Worm (Caenorhabditis elegans) whole organism, young adult: ENCODE measurements around the gene R10D12.7.

ENCODE experiments used
- C06A6.2 ChIP-seq: fragments of 200-800 bp; sonication (Bioruptor generic); conservative IDR thresholded peaks from 2 replicates; pipeline ENCODE4 v1.3.6; 2022; ENCODE audit warnings: missing genetic modification characterization, missing compliant biosample characterization
- D2030.7 ChIP-seq: fragments of 200-800 bp; sonication (Bioruptor generic); IDR thresholded peaks from 2 replicates; pipeline ENCODE4 v1.3.6; 2022; ENCODE audit warnings: missing genetic modification reagents, missing genetic modification characterization, missing compliant biosample characterization
- F22D6.2 ChIP-seq: sonication (generic microtip); optimal IDR thresholded peaks from 2 replicates; lab custom pipeline; 2016; ENCODE audit warnings: mild to moderate bottlenecking, missing genetic modification characterization, missing compliant biosample characterization
- F39B2.1 ChIP-seq: fragments of 200-800 bp; sonication (Bioruptor generic); IDR thresholded peaks from 2 replicates; pipeline ENCODE4 v1.3.6; 2022; ENCODE audit warnings: missing genetic modification reagents, missing genetic modification characterization, missing compliant biosample characterization
- F49E8.2 ChIP-seq: sonication (generic microtip); optimal IDR thresholded peaks from 3 replicates; lab custom pipeline; 2017; ENCODE audit warnings: missing genetic modification characterization, mild to moderate bottlenecking, missing compliant biosample characterization, antibody characterized with exemption, moderate library complexity; ENCODE audit not compliant: insufficient read depth
- F52B5.7 ChIP-seq: sonication (generic microtip); optimal IDR thresholded peaks from 2 replicates; lab custom pipeline; 2016; ENCODE audit warnings: mild to moderate bottlenecking, missing genetic modification characterization, missing compliant biosample characterization
- F57C9.4 ChIP-seq: sonication (generic microtip); optimal IDR thresholded peaks from 2 replicates; lab custom pipeline; 2017; ENCODE audit warnings: mild to moderate bottlenecking, missing genetic modification characterization, missing compliant biosample characterization
- K12H6.12 ChIP-seq: fragments of 200-800 bp; sonication (Bioruptor generic); optimal IDR thresholded peaks from 2 replicates; lab custom pipeline; 2018; ENCODE audit warnings: mild to moderate bottlenecking, missing genetic modification characterization, missing compliant biosample characterization
- T26A5.8 ChIP-seq: sonication (generic microtip); optimal IDR thresholded peaks from 2 replicates; lab custom pipeline; 2016; ENCODE audit warnings: missing genetic modification characterization, missing compliant biosample characterization
- Y53G8AR.9 ChIP-seq: fragments of 200-800 bp; sonication (Bioruptor generic); conservative IDR thresholded peaks from 2 replicates; pipeline ENCODE4 v1.3.6; 2022; ENCODE audit warnings: missing genetic modification reagents, missing genetic modification characterization, missing compliant biosample characterization
- Y56A3A.18 ChIP-seq: fragments of 200-800 bp; sonication (Bioruptor generic); IDR thresholded peaks from 2 replicates; pipeline ENCODE4 v1.3.6; 2022; ENCODE audit warnings: missing genetic modification reagents, missing genetic modification characterization, missing compliant biosample characterization
- ama-1 ChIP-seq, 3 experiments: fragments of 150-350 bp in 1 of 3; sonication (generic microtip) in 2 of 3; optimal IDR thresholded peaks; 2 replicates each; lab custom pipeline; 2014 to 2018; ENCODE audit warnings: missing biosample characterization in 2 of 3, missing genetic modification characterization in 2 of 3, missing genetic modification reagents in 2 of 3
- attf-5 ChIP-seq: fragments of 200-800 bp; sonication (Bioruptor generic); optimal IDR thresholded peaks from 2 replicates; lab custom pipeline; 2018; ENCODE audit warnings: mild to moderate bottlenecking, missing genetic modification characterization, missing compliant biosample characterization
- bed-2 ChIP-seq: fragments of 200-800 bp; sonication (Bioruptor generic); IDR thresholded peaks from 2 replicates; pipeline ENCODE4 v1.3.6; 2022; ENCODE audit warnings: missing genetic modification reagents, missing genetic modification characterization, missing compliant biosample characterization
- ccch-3 ChIP-seq: fragments of 200-800 bp; sonication (Bioruptor generic); optimal IDR thresholded peaks from 2 replicates; lab custom pipeline; 2018; ENCODE audit warnings: mild to moderate bottlenecking, missing genetic modification characterization, missing compliant biosample characterization
- cebp-1 ChIP-seq, 2 experiments: fragments of 200-800 bp in 1 of 2; sonication (Bioruptor generic) in 1 of 2; sonication (generic microtip) in 1 of 2; IDR thresholded peaks in 1 of 2; optimal IDR thresholded peaks in 1 of 2; 2 replicates each; pipeline versions ENCODE4 v1.3.6 to Lab custom; 2017 to 2022; ENCODE audit warnings: missing compliant biosample characterization in 2 of 2, missing genetic modification characterization in 2 of 2, mild to moderate bottlenecking in 1 of 2, missing genetic modification reagents in 1 of 2, moderate library complexity in 1 of 2
- ceh-100 ChIP-seq: fragments of 200-800 bp; sonication (Bioruptor generic); IDR thresholded peaks from 2 replicates; pipeline ENCODE4 v1.3.6; 2022; ENCODE audit warnings: missing genetic modification reagents, missing genetic modification characterization, missing compliant biosample characterization
- ceh-27 ChIP-seq: fragments of 200-800 bp; sonication (Bioruptor generic); optimal IDR thresholded peaks from 2 replicates; lab custom pipeline; 2018; ENCODE audit warnings: mild to moderate bottlenecking, missing genetic modification characterization, moderate library complexity, missing compliant biosample characterization
- ceh-58 ChIP-seq: fragments of 200-800 bp; sonication (Bioruptor generic); IDR thresholded peaks from 2 replicates; pipeline ENCODE4 v1.3.6; 2022; ENCODE audit warnings: missing genetic modification characterization, missing compliant biosample characterization
- ceh-79 ChIP-seq: sonication (generic microtip); optimal IDR thresholded peaks from 2 replicates; lab custom pipeline; 2017; ENCODE audit warnings: mild to moderate bottlenecking, missing genetic modification characterization, missing compliant biosample characterization
- chd-7 ChIP-seq: sonication (generic microtip); optimal IDR thresholded peaks from 2 replicates; lab custom pipeline; 2016; ENCODE audit warnings: mild to moderate bottlenecking, missing genetic modification characterization, moderate library complexity, missing compliant biosample characterization
- die-1 ChIP-seq: sonication (generic microtip); optimal IDR thresholded peaks from 2 replicates; lab custom pipeline; 2016; ENCODE audit warnings: missing genotype, mild to moderate bottlenecking, missing genetic modification characterization, missing compliant biosample characterization
- dox-1 ChIP-seq: fragments of 200-800 bp; sonication (Bioruptor generic); IDR thresholded peaks from 2 replicates; pipeline ENCODE4 v1.3.6; 2022; ENCODE audit warnings: missing genetic modification reagents, missing genetic modification characterization, missing compliant biosample characterization
- dpl-1 ChIP-seq: fragments of 150-350 bp; optimal IDR thresholded peaks from 2 replicates; lab custom pipeline; 2014; ENCODE audit warnings: missing biosample characterization, missing genetic modification reagents, missing genetic modification characterization
- egl-44 ChIP-seq: fragments of 200-800 bp; sonication (Bioruptor generic); IDR thresholded peaks from 2 replicates; pipeline ENCODE4 v1.3.6; 2022; ENCODE audit warnings: missing genetic modification reagents, missing genetic modification characterization, missing compliant biosample characterization
- ekl-4 ChIP-seq: fragments of 200-800 bp; sonication (Bioruptor generic); IDR thresholded peaks from 2 replicates; pipeline ENCODE4 v1.3.6; 2022; ENCODE audit warnings: missing genetic modification reagents, missing genetic modification characterization, missing compliant biosample characterization
- gei-17 ChIP-seq: fragments of 200-800 bp; sonication (Bioruptor generic); optimal IDR thresholded peaks from 2 replicates; lab custom pipeline; 2018; ENCODE audit warnings: mild to moderate bottlenecking, missing genetic modification characterization, missing compliant biosample characterization
- him-1 ChIP-seq: sonication (generic microtip); optimal IDR thresholded peaks from 2 replicates; lab custom pipeline; 2016; ENCODE audit warnings: missing genotype, missing genetic modification reagents, missing genetic modification characterization, missing compliant biosample characterization
- hlh-26 ChIP-seq: fragments of 200-800 bp; sonication (Bioruptor generic); conservative IDR thresholded peaks from 2 replicates; pipeline ENCODE4 v1.3.6; 2022; ENCODE audit warnings: missing genetic modification reagents, missing genetic modification characterization, missing compliant biosample characterization
- hmg-1.2 ChIP-seq: fragments of 200-800 bp; sonication (Bioruptor generic); IDR thresholded peaks from 2 replicates; pipeline ENCODE4 v1.3.6; 2022; ENCODE audit warnings: missing genetic modification reagents, missing genetic modification characterization, missing compliant biosample characterization
- hrde-1 ChIP-seq: sonication (generic microtip); optimal IDR thresholded peaks from 2 replicates; lab custom pipeline; 2016; ENCODE audit warnings: missing genetic modification characterization, mild to moderate bottlenecking, missing compliant biosample characterization, moderate library complexity, missing genotype, missing genetic modification reagents, borderline replicate concordance
- hsf-1 ChIP-seq: fragments of 200-800 bp; sonication (Bioruptor generic); IDR thresholded peaks from 2 replicates; pipeline ENCODE4 v1.3.6; 2022; ENCODE audit warnings: missing genetic modification reagents, missing genetic modification characterization, missing compliant biosample characterization
- let-526 ChIP-seq: fragments of 200-800 bp; sonication (Bioruptor generic); IDR thresholded peaks from 2 replicates; pipeline ENCODE4 v1.3.6; 2022; ENCODE audit warnings: missing genetic modification reagents, missing genetic modification characterization, missing compliant biosample characterization
- lin-40 ChIP-seq: sonication (generic microtip); optimal IDR thresholded peaks from 2 replicates; lab custom pipeline; 2016; ENCODE audit warnings: missing genetic modification characterization, mild to moderate bottlenecking, missing compliant biosample characterization, missing genotype, missing genetic modification reagents
- nfya-1 ChIP-seq: sonication (generic microtip); optimal IDR thresholded peaks from 2 replicates; lab custom pipeline; 2017; ENCODE audit warnings: antibody characterized with exemption, missing compliant biosample characterization, missing genetic modification characterization, borderline replicate concordance; ENCODE audit not compliant: insufficient read depth
- pbrm-1 ChIP-seq: fragments of 200-800 bp; sonication (Bioruptor generic); IDR thresholded peaks from 2 replicates; pipeline ENCODE4 v1.3.6; 2022; ENCODE audit warnings: missing genetic modification reagents, missing genetic modification characterization, missing compliant biosample characterization
- rcor-1 ChIP-seq: fragments of 200-800 bp; sonication (Bioruptor generic); IDR thresholded peaks from 2 replicates; pipeline ENCODE4 v1.3.6; 2022; ENCODE audit warnings: missing genetic modification reagents, missing genetic modification characterization, missing compliant biosample characterization
- rec-8 ChIP-seq, 2 experiments: sonication (generic microtip); optimal IDR thresholded peaks; 2 replicates each; lab custom pipeline; 2016; ENCODE audit warnings: mild to moderate bottlenecking in 2 of 2, missing genetic modification characterization in 2 of 2, missing genetic modification reagents in 2 of 2, missing genotype in 2 of 2, missing biosample characterization in 1 of 2, missing compliant biosample characterization in 1 of 2, moderate library complexity in 1 of 2
- snpc-1.3 ChIP-seq: sonication (generic microtip); optimal IDR thresholded peaks from 2 replicates; lab custom pipeline; 2017; ENCODE audit warnings: missing genetic modification characterization, mild to moderate bottlenecking, missing compliant biosample characterization, antibody characterized with exemption, moderate library complexity, missing genotype, missing genetic modification reagents; ENCODE audit not compliant: insufficient read depth
- snpc-4 ChIP-seq, 5 experiments: fragments of 150-350 bp in 1 of 5; sonication (generic microtip) in 4 of 5; optimal IDR thresholded peaks; 2 replicates each; lab custom pipeline; 2014 to 2018; ENCODE audit warnings: missing genetic modification characterization in 5 of 5, missing biosample characterization in 3 of 5, antibody characterized with exemption in 2 of 5, mild to moderate bottlenecking in 2 of 5, missing compliant biosample characterization in 2 of 5, missing genotype in 2 of 5, moderate library complexity in 2 of 5, missing genetic modification reagents in 1 of 5
- sptf-2 ChIP-seq: fragments of 200-800 bp; sonication (Bioruptor generic); optimal IDR thresholded peaks from 2 replicates; lab custom pipeline; 2018; ENCODE audit warnings: mild to moderate bottlenecking, missing genetic modification characterization, missing compliant biosample characterization
- zfh-2 ChIP-seq: fragments of 200-800 bp; sonication (Bioruptor generic); conservative IDR thresholded peaks from 2 replicates; pipeline ENCODE4 v1.3.6; 2022; ENCODE audit warnings: missing genetic modification reagents, missing genetic modification characterization, missing compliant biosample characterization
- ztf-18 ChIP-seq: sonication (generic microtip); optimal IDR thresholded peaks from 2 replicates; lab custom pipeline; 2016; ENCODE audit warnings: missing genotype, mild to moderate bottlenecking, missing genetic modification characterization, missing compliant biosample characterization
- ztf-25 ChIP-seq: fragments of 200-800 bp; sonication (Bioruptor generic); IDR thresholded peaks from 2 replicates; pipeline ENCODE4 v1.3.6; 2022; ENCODE audit warnings: missing genetic modification reagents, missing genetic modification characterization, missing compliant biosample characterization
- ztf-26 ChIP-seq: sonication (generic microtip); optimal IDR thresholded peaks from 2 replicates; lab custom pipeline; 2017; ENCODE audit warnings: missing genetic modification characterization, missing compliant biosample characterization
- ztf-6 ChIP-seq: fragments of 200-800 bp; sonication (Bioruptor generic); IDR thresholded peaks from 2 replicates; pipeline ENCODE4 v1.3.6; 2022; ENCODE audit warnings: missing genetic modification reagents, missing genetic modification characterization, missing compliant biosample characterization

The R10D12.7 gene

ce11 chrV:13909400-13909799 lies 40.5 kb upstream of the R10D12.7 start, which contains the start of gene C06B3.7 (continued):
- TF ChIP-seq bed-2 (GFP tag; lab: Robert Waterston, UW) (no peak), ztf-25 (GFP tag; lab: Robert Waterston, UW) (no peak), C06A6.2 (GFP tag; lab: Robert Waterston, UW) (no peak), dpl-1 (GFP tag; lab: Kevin White, UChicago) (no peak), gei-17 (no peak), cebp-1 (GFP tag; IDR thresholded peaks at IDR 0.05; lab: Robert Waterston, UW) (peak; percentile 98), cebp-1 (tag; optimal IDR thresholded peaks at IDR 0.05; lab: Kevin White, UChicago) (peak; percentile 99), snpc-4 (GFP tag; optimal IDR thresholded peaks at IDR 0.05; lab: Kevin White, UChicago) (no peak), snpc-4 (tag; optimal IDR thresholded peaks at IDR 0.05; lab: Kevin White, UChicago) (peak in 2 of 4 experiments; percentile 1 to 51), lin-40 (tag; lab: Kevin White, UChicago) (peak; percentile 71), zfh-2 (no peak), hmg-1.2 (GFP tag; lab: Robert Waterston, UW) (no peak; the same call in 1 of the 2 replicates), ztf-18 (tag; lab: Kevin White, UChicago) (no peak), rcor-1 (GFP tag; lab: Robert Waterston, UW) (0 out of 2 replicates have a peak, but pooled peaks have one; percentile 8), ekl-4 (GFP tag; lab: Robert Waterston, UW) (no peak), F39B2.1 (GFP tag; lab: Robert Waterston, UW) (no peak), ama-1 (optimal IDR thresholded peaks at IDR 0.05; lab: Kevin White, UChicago) (no peak), ama-1 (GFP tag; optimal IDR thresholded peaks at IDR 0.05; lab: Kevin White, UChicago) (no peak), ceh-58 (GFP tag; lab: Robert Waterston, UW) (no peak), sptf-2 (GFP tag; lab: Kevin White, UChicago) (no peak), die-1 (no peak), ceh-79 (tag; lab: Kevin White, UChicago) (no peak), egl-44 (peak; percentile 37; the same call in 1 of the 2 replicates), ccch-3 (GFP tag; lab: Kevin White, UChicago) (no peak), T26A5.8 (tag; lab: Kevin White, UChicago) (no peak), nfya-1 (no peak), let-526 (GFP tag; lab: Robert Waterston, UW) (peak; percentile 81), attf-5 (GFP tag; lab: Kevin White, UChicago) (peak; percentile 72), D2030.7 (no peak), Y56A3A.18 (GFP tag; lab: Robert Waterston, UW) (no peak), ztf-26 (no peak), F52B5.7 (tag; lab: Kevin White, UChicago) (no peak), ceh-27 (peak; percentile 4), dox-1 (GFP tag; lab: Robert Waterston, UW) (no peak), ztf-6 (no peak), F57C9.4 (tag; lab: Kevin White, UChicago) (no peak), K12H6.12 (tag; lab: Kevin White, UChicago) (peak; percentile 65), hsf-1 (GFP tag; lab: Robert Waterston, UW) (no peak), snpc-1.3 (no peak), Y53G8AR.9 (GFP tag; lab: Robert Waterston, UW) (no peak), pbrm-1 (GFP tag; lab: Robert Waterston, UW) (no peak), F49E8.2 (tag; lab: Kevin White, UChicago) (no peak), F22D6.2 (no peak), rec-8 (tag; optimal IDR thresholded peaks at IDR 0.05; lab: Kevin White, UChicago) (no peak), him-1 (no peak), ceh-100 (GFP tag; lab: Robert Waterston, UW) (no peak), hlh-26 (no peak), hrde-1 (tag; lab: Kevin White, UChicago) (no peak), chd-7 (no peak)
